Worm (Caenorhabditis elegans): ENCODE measurements around the gene cest-2.3.

ce11 chrV:14226373-14226772 is 43.6 kb upstream of the cest-2.3 start, which contains the start of gene nep-21:
- TF ChIP-seq klf-2 (GFP tag; conservative IDR thresholded peaks at IDR 0.05) (no peak), flt-1 (GFP tag; IDR thresholded peaks at IDR 0.05) (no peak), T22C8.4 (GFP tag; IDR thresholded peaks at IDR 0.05) (no peak), ref-1 (GFP tag; conservative IDR thresholded peaks at IDR 0.05) (no peak), med-1 (GFP tag; optimal IDR thresholded peaks at IDR 0.05; ENCODE audit: insufficient read depth) (no peak), ztf-29 (GFP tag; IDR thresholded peaks at IDR 0.05) (no peak)

All from whole organism, midembryonic.